Worm (Caenorhabditis elegans) whole organism, L4/young adult: ENCODE results near the gene iglr-2.
"Not testable (repeated sequence)": the region's sequence is repeated elsewhere in the genome, so short reads cannot be mapped to it uniquely, and the experiment has no call there.

Experiments used
- W03F9.2 ChIP-seq: fragments of 150-350 bp; optimal IDR thresholded peaks from 2 replicates; lab custom pipeline; 2014; ENCODE audit warnings: missing biosample characterization, missing genetic modification characterization
- dao-5 ChIP-seq: sonication (generic microtip); optimal IDR thresholded peaks from 2 replicates; lab custom pipeline; 2016; ENCODE audit warnings: missing genotype, missing genetic modification characterization, moderate library complexity, missing compliant biosample characterization
- him-1 ChIP-seq: sonication (generic microtip); optimal IDR thresholded peaks from 2 replicates; lab custom pipeline; 2016; ENCODE audit warnings: missing genotype, missing genetic modification reagents, missing genetic modification characterization, missing compliant biosample characterization

The iglr-2 gene

DNA sequence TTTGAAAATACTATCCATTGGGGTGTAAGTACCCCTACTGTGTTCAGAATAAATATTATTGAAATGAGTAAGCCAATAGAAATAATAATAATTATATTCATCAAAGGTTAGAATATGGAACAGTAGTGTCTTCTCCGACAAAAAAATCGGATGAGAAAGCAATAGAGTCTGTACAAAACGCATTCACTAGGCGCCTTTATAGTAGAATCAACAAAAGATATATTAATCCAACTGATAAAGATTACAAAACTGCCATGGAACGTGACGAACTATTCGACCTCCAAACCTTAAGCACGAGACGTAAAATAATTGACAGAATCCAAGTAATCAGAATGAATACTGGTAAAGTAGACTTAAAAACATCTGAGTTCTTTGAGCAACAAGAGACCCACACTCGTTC lies 16.7 kb upstream of the iglr-2 start, which contains the start of gene clc-29:
TSS of gene clc-29 (minus strand) at position 101 of the 400 bp plus-strand sequence.
- not testable (repeated sequence) for TF ChIP-seq him-1; W03F9.2; dao-5 (tag; lab: Kevin White, UChicago)

DNA sequence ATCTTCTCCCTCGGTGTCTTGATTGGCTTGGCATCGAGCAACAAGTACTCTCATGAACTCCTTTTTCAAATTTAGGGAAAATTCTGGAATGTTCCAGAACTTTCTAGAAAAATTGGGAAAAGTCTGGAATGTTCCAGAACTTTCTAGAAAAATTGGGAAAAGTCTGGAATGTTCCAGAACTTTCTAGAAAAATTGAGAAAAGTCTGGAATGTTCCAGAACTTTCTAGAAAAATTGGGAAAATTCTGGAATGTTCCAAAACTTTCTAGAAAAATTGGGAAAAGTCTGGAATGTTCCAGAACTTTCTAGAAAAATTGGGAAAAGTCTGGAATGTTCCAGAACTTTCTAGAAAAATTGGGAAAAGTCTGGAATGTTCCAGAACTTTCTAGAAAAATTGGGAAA lies 13.2 kb upstream of the iglr-2 start, which contains the start of gene ZC262.7:
TSS of gene ZC262.7 (minus strand) at position 54 of the 400 bp plus-strand sequence.
- TF ChIP-seq him-1; W03F9.2; dao-5 (tag; lab: Kevin White, UChicago): not testable (repeated sequence)

DNA sequence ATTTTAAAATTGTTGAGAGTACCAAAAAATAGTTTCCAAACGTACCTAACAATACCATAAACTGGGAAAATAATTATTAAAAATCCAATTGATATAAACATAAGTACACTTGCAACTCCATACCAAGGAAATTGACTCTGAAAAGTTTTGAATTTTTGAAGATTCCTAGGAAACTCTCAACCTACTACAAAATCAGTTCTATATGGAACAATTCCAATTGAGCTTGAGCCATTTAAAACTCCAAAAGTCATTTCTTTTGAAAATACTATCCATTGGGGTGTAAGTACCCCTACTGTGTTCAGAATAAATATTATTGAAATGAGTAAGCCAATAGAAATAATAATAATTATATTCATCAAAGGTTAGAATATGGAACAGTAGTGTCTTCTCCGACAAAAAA lies 8.3 kb upstream of the iglr-2 start, which contains the start of gene clc-28:
TSS of gene clc-28 (minus strand) at position 101 of the 400 bp plus-strand sequence.
- not testable (repeated sequence) for TF ChIP-seq dao-5 (tag; lab: Kevin White, UChicago); him-1; W03F9.2

DNA sequence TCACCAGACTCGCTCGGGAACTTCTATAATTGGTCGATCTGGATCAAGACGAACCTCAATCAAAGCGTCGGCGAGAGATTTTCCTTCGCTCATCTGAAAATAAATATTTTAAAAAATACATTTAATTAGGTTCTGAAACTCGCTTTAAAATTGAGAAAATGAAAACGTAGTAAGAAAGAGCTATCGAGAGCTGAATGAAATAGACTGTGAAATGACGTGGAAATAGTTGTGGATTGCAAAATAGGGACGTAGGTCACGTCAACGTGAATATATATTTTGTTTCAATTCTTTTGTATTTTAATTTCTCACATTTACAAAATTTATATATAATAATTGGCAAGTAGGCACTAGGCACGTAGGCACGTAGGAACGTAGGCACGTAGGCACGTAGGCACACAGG lies 3.3 kb upstream of the iglr-2 start, which contains the start of gene ZC262.4:
TSS of gene ZC262.4 (minus strand) at position 101 of the 400 bp plus-strand sequence.
- TF ChIP-seq him-1 (no peak), W03F9.2 (no peak), dao-5 (tag; lab: Kevin White, UChicago) (no peak)

DNA sequence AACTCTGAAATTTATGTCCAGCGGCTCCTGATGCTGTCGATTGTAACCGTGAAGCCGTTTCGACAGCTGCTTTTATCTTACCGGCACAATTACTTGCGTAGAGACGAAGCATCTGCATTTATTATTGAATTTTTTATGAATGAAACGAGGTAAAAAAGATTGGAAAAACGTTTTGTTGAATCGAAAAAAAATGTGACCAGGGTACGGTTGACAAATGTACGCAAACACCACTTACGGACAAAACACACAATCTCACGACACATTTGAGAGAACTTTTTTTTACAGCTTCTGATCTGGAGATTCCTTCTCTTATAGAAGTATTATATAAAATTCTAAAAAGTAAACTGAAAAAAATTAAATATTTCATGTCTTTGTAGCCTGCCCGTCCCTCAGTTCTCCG lies 668 bp upstream of the iglr-2 start, which contains the start of the genes mrps-18A and ZC262.2:
TSS of gene mrps-18A (minus strand) at position 141 of the 400 bp plus-strand sequence.
TSS of gene ZC262.2 (plus strand) at position 284 of the 400 bp plus-strand sequence.
- TF ChIP-seq W03F9.2 (peak; percentile 19), him-1 (no peak)

DNA sequence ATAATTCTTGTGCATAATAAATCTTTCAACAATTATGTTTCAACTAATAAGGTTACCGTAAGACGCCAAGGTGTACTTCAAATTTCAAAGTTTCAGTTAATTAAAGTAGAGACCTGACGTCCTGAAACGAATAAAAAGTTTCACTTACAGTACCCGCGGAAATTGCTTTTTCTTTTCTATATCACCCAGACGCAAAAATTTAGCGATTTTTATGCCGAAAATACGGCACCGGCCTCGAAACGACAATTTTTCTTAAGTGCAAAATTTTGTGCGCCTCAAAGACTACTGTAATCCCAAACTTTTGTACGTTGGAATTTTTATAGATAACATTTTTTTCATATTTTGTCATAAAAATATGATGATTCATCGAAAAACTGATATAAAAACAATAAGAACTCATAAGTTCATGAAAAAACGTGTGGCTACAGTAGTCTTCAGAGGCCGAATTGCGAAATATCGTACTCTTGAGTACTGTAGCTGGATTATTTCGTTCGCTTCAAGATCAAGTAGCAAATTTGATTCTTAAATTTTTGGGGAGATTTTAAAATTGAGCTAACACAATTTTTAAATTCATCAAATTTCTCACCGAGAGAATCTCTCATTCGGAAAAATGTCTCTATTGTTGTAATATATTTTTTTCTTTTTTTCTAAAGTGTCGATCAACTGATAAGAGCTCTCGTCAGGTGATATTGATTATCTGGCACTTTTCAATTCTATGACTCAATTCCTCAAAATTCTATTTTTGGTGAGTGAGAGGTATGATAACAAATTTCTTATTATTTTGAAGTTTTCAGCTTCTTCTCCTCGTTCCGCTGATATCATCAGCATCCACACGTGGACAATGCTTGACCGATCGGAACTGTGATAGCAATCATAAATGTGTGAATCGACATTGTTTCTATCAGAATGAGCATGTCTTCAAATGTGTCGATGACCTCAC lies 5.3 kb downstream of the iglr-2 start, which contains the start of gene ZC262.13:
TSS of gene ZC262.13 (plus strand) at position 641 of the 940 bp plus-strand sequence.
- no peak for TF ChIP-seq dao-5 (tag; lab: Kevin White, UChicago)
- no peak for TF ChIP-seq W03F9.2
- TF ChIP-seq him-1, result no peak

DNA sequence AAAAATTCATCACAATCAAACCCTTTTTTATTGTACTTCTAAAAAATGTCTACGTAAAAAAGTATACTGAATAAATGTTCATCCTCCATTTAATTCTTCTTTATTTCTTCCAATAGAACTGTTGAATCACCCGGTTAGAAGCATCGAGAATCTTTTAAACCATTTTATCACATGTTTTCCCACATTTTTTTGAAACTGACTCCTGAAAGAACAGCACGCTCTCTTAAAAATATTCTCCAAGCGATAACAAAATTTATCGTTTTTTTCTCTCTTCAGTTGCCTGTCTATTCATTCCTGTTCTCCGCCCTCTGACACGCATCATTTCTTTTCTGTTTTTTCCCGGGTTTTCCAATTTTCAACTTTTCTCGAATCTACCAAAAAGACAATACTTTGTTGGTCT lies 6.7 kb downstream of the iglr-2 start, which contains the start of gene F10E9.12:
TSS of gene F10E9.12 (plus strand) at position 131 of the 400 bp plus-strand sequence.
- no peak for TF ChIP-seq W03F9.2
- TF ChIP-seq him-1, result no peak
- TF ChIP-seq dao-5 (tag; lab: Kevin White, UChicago), result no peak

DNA sequence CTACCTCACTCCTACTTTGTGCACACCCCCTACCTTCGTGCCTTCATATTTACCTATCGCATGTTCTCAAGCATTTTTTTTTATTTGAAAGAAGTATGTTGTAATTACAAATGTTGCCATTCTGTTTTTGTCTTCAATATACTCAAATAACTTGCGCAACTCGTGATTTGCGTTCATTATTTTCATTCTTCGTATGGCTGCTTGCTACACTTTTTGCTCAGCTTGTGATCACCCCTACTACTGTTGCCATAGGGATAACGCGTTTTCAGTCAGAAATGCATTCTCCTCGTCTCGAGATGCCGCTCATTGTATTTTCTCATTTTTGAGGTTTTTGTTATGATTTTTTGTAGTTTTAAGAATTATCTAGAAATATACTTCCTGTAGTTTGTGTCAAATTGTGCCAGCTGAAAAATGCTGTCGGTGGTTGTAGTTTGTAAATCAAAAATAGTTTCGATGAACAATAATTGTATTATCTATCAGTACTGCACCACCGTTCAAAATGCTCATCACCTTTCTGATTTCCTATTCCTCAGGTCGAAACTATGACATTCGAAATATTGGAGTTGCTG lies 8.4 kb downstream of the iglr-2 start, which contains the start of gene F10E9.1:
TSS of gene F10E9.1 (plus strand) at position 519 of the 569 bp plus-strand sequence.
- TF ChIP-seq him-1 (no peak), W03F9.2 (no peak)

DNA sequence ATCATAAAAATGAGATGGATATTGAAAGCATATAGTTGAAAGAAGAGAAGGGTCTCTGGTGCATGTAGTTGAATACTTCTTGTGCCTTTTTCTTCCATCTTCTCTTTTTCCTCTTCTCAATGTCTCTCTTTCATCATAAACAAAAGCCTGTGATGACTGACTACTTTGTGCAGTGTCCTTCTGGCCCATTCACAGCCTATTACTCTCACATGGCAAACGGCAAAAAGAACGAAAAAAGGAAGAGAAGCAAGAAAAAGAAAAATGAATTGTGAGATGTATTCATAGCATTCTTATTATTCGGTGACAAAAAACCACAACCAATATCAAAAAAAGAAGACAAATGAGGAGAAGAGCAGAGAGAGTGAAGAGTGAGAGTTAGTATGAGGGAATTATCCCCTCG lies 9.9 kb downstream of the iglr-2 start:
- TF ChIP-seq dao-5 (tag; lab: Kevin White, UChicago) (no peak), W03F9.2 (no peak), him-1 (no peak)

DNA sequence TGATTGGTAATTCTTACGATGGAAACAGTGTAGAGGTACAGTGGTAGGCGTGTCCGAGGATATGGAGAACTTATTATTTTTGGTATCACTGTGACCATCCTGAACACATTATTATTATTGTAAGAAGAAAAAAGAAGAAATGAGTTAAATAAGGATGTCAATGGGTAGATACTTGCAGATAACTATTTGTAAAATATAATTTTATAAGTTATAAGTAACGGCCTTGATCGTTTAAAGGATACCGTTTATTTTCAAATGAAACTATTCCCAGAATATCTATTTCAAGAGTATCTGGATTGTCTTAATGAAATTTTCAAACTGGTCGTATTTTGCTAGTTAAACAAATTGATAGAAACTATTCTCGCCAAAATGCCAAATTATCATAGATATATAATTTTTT lies 10.9 kb downstream of the iglr-2 start, which contains the start of gene F10E9.10:
TSS of gene F10E9.10 (minus strand) at position 101 of the 400 bp plus-strand sequence.
- TF ChIP-seq him-1 (no peak), dao-5 (tag; lab: Kevin White, UChicago) (no peak), W03F9.2 (no peak)

DNA sequence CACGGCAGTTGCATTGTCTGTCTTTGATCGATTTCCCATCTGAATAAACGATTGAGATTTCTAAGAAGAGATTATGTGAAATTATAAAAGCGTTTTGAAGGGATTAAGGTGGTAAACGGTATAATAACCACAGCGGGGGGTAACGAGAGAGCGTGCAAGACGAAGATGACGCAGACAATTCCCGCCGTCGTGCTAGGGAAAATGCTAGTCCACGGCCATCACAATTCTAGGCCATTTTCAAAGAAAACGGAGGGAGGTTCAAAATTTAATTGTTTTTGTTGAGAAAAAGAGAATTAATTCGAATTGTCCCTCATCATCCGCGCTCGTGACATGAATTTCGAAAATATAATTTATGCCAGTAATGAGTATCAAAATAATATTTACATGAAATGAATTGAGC lies 12.0 kb downstream of the iglr-2 start, which contains the start of gene F10E9.11:
TSS of gene F10E9.11 (minus strand) at position 161 of the 400 bp plus-strand sequence.
- TF ChIP-seq W03F9.2 (peak; percentile 80), him-1 (no peak), dao-5 (tag; lab: Kevin White, UChicago) (no peak)

DNA sequence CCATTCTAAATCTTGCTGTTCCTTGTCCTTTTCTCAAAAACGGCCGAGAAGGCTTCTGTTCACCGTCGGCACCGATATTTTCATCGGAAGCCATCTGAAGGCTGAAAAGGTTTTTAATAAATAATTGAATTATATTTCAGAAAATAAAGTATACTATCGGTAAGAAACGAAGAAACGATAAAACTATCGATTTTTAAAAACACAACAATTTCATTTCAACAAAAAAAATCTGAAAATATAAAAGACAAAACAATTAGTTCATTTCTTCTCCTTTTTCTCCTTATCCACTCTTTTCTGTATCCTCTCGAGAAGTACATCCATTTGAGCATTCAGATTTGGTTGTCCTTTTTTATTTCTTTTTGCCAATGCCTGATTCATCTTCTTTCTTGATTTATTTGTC lies 12.6 kb downstream of the iglr-2 start, which contains the start of gene sas-4:
TSS of gene sas-4 (minus strand) at position 101 of the 400 bp plus-strand sequence.
- TF ChIP-seq W03F9.2 (no peak), him-1 (no peak), dao-5 (tag; lab: Kevin White, UChicago) (no peak)

DNA sequence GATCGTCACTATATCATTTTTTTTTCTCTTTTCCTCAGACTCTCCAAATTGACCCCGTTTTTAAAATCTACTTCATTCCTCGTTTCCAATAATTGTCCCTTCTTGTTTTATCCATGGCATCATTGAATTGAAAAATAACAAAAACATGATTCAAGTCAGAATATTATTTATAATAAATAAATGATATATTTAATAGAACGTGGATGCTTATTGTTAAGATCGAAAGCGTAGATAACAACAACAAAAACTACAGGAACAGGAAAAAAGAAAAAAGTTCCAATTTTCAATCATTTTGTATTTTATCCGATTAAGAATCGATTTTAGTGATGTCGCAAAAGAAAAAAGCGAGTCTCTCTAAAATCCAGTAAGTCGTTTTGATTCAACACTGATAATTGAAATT lies 18.7 kb downstream of the iglr-2 start, which contains the start of gene F10E9.2:
TSS of gene F10E9.2 (plus strand) at position 301 of the 400 bp plus-strand sequence.
- TF ChIP-seq him-1 (no peak), W03F9.2 (no peak), dao-5 (tag; lab: Kevin White, UChicago) (no peak)
